Worm (Caenorhabditis elegans): ENCODE data around the gene F44E2.7.
A peak's percentile ranks its signal among the peaks of the same experiment; 100 is the strongest.

F44E2.7 gene

ce11 chrIII:8867922-8868655, 19.8 kb upstream of the F44E2.7 start (continued):
- TF ChIP-seq egl-27 (tag; optimal IDR thresholded peaks at IDR 0.05): no peak
- TF ChIP-seq saeg-2 (GFP tag; IDR thresholded peaks at IDR 0.05): no peak
- TF ChIP-seq aha-1 (tag): peak; percentile 8
- TF ChIP-seq ceh-28 (tag; optimal IDR thresholded peaks at IDR 0.05): no peak
- TF ChIP-seq Y5F2A.4 (GFP tag; optimal IDR thresholded peaks at IDR 0.05): no peak
- TF ChIP-seq pqm-1 (tag; optimal IDR thresholded peaks at IDR 0.05): peak; percentile 89
- TF ChIP-seq madf-5 (GFP tag; IDR thresholded peaks at IDR 0.05): no peak
- no peak for TF ChIP-seq hif-1 (tag; optimal IDR thresholded peaks at IDR 0.05)
- TF ChIP-seq unc-62 (GFP tag; optimal IDR thresholded peaks at IDR 0.05 in 1 of 2): peak in 1 of 2 experiments; percentile 3
- no peak for TF ChIP-seq unc-62 (tag; optimal IDR thresholded peaks at IDR 0.05)
- no peak for TF ChIP-seq unc-39 (tag; optimal IDR thresholded peaks at IDR 0.05)
- TF ChIP-seq mes-2 (tag; optimal IDR thresholded peaks at IDR 0.05; ENCODE audit: poor library complexity, severe bottlenecking): peak; percentile 25
- TF ChIP-seq fos-1 (tag; optimal IDR thresholded peaks at IDR 0.05): no peak
- peak; percentile 27 for TF ChIP-seq cey-2 (tag; optimal IDR thresholded peaks at IDR 0.05; ENCODE audit: borderline replicate concordance, insufficient read depth)
- peak; percentile 61 for TF ChIP-seq mep-1 (tag; optimal IDR thresholded peaks at IDR 0.05)
- TF ChIP-seq mxl-3 (GFP tag; optimal IDR thresholded peaks at IDR 0.05): peak; percentile 41
- TF ChIP-seq Y48G9A.11 (GFP tag; IDR thresholded peaks at IDR 0.05): no peak
- no peak for TF ChIP-seq ZK337.2 (GFP tag; IDR thresholded peaks at IDR 0.05)
- no peak for TF ChIP-seq spr-1 (tag; optimal IDR thresholded peaks at IDR 0.05)
- TF ChIP-seq zag-1 (tag; optimal IDR thresholded peaks at IDR 0.05): no peak
- no peak for TF ChIP-seq ceh-32 (tag; optimal IDR thresholded peaks at IDR 0.05; ENCODE audit: poor library complexity)
- TF ChIP-seq hlh-11 (tag; optimal IDR thresholded peaks at IDR 0.05): peak; percentile 88
- no peak for TF ChIP-seq lin-29 (GFP tag; IDR thresholded peaks at IDR 0.05)
- TF ChIP-seq lir-3 (tag; optimal IDR thresholded peaks at IDR 0.05): no peak
- no peak for TF ChIP-seq rbr-2 (tag; optimal IDR thresholded peaks at IDR 0.05)
- no peak for TF ChIP-seq daf-16 (GFP tag; optimal IDR thresholded peaks at IDR 0.05)
- TF ChIP-seq daf-16 (tag; optimal IDR thresholded peaks at IDR 0.05): peak; percentile 96
- no peak for TF ChIP-seq snpc-1.2 (GFP tag; IDR thresholded peaks at IDR 0.05)
- TF ChIP-seq ama-1 (optimal IDR thresholded peaks at IDR 0.05): peak; percentile 85
- no peak for TF ChIP-seq ZK546.5 (tag; optimal IDR thresholded peaks at IDR 0.05)

DNA sequence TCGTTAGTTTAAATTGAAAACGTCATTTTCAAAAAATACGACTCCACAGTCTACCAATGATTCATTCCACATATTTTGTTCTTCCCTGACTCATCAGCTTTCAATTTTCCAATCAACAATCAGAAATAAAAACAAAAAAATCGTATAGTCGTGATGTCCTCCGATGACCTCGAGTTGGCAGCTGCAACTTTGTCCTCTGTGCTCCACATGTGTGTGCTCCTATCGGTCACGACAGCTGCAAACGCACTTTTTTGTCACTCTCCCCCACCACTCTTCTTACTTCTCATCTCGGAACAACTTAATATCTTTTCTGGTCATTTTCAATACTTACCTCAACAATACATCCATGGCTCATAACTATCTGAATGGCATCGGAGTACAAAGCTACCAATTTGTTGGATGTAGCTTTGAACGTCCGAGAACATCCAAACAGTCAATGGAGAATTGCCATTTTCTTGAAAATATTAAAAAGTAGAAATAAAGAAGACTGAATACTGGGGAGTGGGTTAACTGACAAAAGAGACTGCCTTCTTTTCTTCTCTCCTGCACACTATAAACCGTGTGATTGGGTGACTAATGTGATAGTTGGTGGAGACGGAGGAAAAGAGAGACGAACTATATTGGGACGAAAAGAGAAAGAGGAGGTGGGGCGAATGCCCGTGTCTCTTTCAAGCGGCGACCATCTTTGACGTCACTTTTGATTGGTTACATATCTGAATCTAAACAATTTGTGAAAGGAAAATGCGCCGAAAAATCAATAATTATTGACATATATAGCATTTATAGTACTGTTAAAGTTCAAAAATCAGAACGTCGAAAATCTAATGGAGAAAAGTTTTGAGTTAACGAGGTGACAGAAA, 18.9 kb upstream of the F44E2.7 start:
- TF ChIP-seq nhr-28 (tag; optimal IDR thresholded peaks at IDR 0.05) (peak; percentile 74), unc-62 (GFP tag; optimal IDR thresholded peaks at IDR 0.05 in 1 of 2) (peak in 1 of 2 experiments; percentile 67), unc-62 (tag; optimal IDR thresholded peaks at IDR 0.05) (no peak), mdl-1 (tag; optimal IDR thresholded peaks at IDR 0.05) (peak; percentile 10 to 65), hif-1 (tag; optimal IDR thresholded peaks at IDR 0.05) (no peak), F26F4.8 (GFP tag; conservative IDR thresholded peaks at IDR 0.05) (no peak), aha-1 (tag) (peak; percentile 94), nhr-10 (tag; optimal IDR thresholded peaks at IDR 0.05) (no peak), lin-15B (tag; optimal IDR thresholded peaks at IDR 0.05) (no peak), mep-1 (tag; optimal IDR thresholded peaks at IDR 0.05) (peak; percentile 38), rbr-2 (tag; optimal IDR thresholded peaks at IDR 0.05) (peak; percentile 40), ZK337.2 (GFP tag; IDR thresholded peaks at IDR 0.05) (peak; percentile 38; the same call in 1 of the 2 replicates), hlh-30 (tag; optimal IDR thresholded peaks at IDR 0.05; ENCODE audit: insufficient read depth) (peak; percentile 42), daf-16 (GFP tag; optimal IDR thresholded peaks at IDR 0.05) (no peak), daf-16 (tag; optimal IDR thresholded peaks at IDR 0.05) (peak; percentile 32), lin-13 (GFP tag; optimal IDR thresholded peaks at IDR 0.05) (peak; percentile 53), pqm-1 (tag; optimal IDR thresholded peaks at IDR 0.05) (peak; percentile 19), dmd-6 (GFP tag; IDR thresholded peaks at IDR 0.05) (peak; percentile 71), cey-2 (tag; optimal IDR thresholded peaks at IDR 0.05; ENCODE audit: borderline replicate concordance, insufficient read depth) (peak; percentile 66), dmd-8 (GFP tag; IDR thresholded peaks at IDR 0.05) (0 out of 2 replicates have a peak, but pooled peaks have one; percentile 34), nhr-25 (tag; optimal IDR thresholded peaks at IDR 0.05; ENCODE audit: borderline replicate concordance, insufficient read depth) (peak; percentile 13), unc-130 (GFP tag; optimal IDR thresholded peaks at IDR 0.05) (no peak), zfp-3 (GFP tag; conservative IDR thresholded peaks at IDR 0.05) (0 out of 2 replicates have a peak, but pooled peaks have one; percentile 24), saeg-2 (GFP tag; IDR thresholded peaks at IDR 0.05) (0 out of 2 replicates have a peak, but pooled peaks have one; percentile 7), dve-1 (tag; optimal IDR thresholded peaks at IDR 0.05; ENCODE audit: insufficient read depth) (peak; percentile 60), hlh-11 (tag; optimal IDR thresholded peaks at IDR 0.05) (peak; percentile 38), lin-38 (GFP tag; IDR thresholded peaks at IDR 0.05) (peak; percentile 13), mes-2 (tag; optimal IDR thresholded peaks at IDR 0.05; ENCODE audit: poor library complexity, severe bottlenecking) (peak; percentile 41), mxl-3 (GFP tag; optimal IDR thresholded peaks at IDR 0.05) (peak; percentile 22)

Measured in whole organism, L4 larva.